Worm (Caenorhabditis elegans): ENCODE data around the gene cyp-33C5.
A peak's percentile ranks its signal among the peaks of the same experiment; 100 is the strongest.

- TF ChIP-seq fos-1 (tag; optimal IDR thresholded peaks at IDR 0.05) (no peak), nhr-67 (tag; optimal IDR thresholded peaks at IDR 0.05) (no peak), nhr-12 (tag; optimal IDR thresholded peaks at IDR 0.05) (no peak), pqm-1 (tag; optimal IDR thresholded peaks at IDR 0.05) (peak; percentile 4), ztf-11 (tag; optimal IDR thresholded peaks at IDR 0.05) (no peak), nfya-1 (tag; optimal IDR thresholded peaks at IDR 0.05; ENCODE audit: insufficient read depth) (no peak), daf-12 (tag; optimal IDR thresholded peaks at IDR 0.05) (no peak), elt-1 (tag; optimal IDR thresholded peaks at IDR 0.05) (no peak)
Observed at ce11 chrV:2278052-2278451, 33.2 kb downstream of the cyp-33C5 start, which contains the start of gene nhr-59.
